Fruit fly (Drosophila melanogaster): ENCODE data around the gene Flo2.
A peak's percentile ranks its signal among the peaks of the same experiment; 100 is the strongest.

Gene Flo2

dm6 chrX:14839047-14839446 is at the start of gene Flo2, which contains the start of gene CG32590 (continued):
- TF ChIP-seq pfk (GFP tag; optimal IDR thresholded peaks at IDR 0.05) (no peak), CG31388 (GFP tag; optimal IDR thresholded peaks at IDR 0.05) (no peak), repo (GFP tag; optimal IDR thresholded peaks at IDR 0.05) (peak; percentile 63), CG2202 (tag; optimal IDR thresholded peaks at IDR 0.05) (peak; percentile 6), CG16863 (GFP tag; optimal IDR thresholded peaks at IDR 0.05) (peak; percentile 44), CG1233 (GFP tag; optimal IDR thresholded peaks at IDR 0.05) (peak; percentile 42), phol (tag; optimal IDR thresholded peaks at IDR 0.05) (peak; percentile 75), klu (GFP tag; IDR thresholded peaks at IDR 0.05) (peak; percentile 63; the same call in 1 of the 2 replicates), Chrac-16 (GFP tag; optimal IDR thresholded peaks at IDR 0.05) (peak; percentile 81), CG31224 (GFP tag; IDR thresholded peaks at IDR 0.05) (peak; percentile 70), CG1832 (GFP tag; optimal IDR thresholded peaks at IDR 0.05) (no peak), CG32532 (GFP tag; IDR thresholded peaks at IDR 0.05) (peak; percentile 90), CG9609 (GFP tag; optimal IDR thresholded peaks at IDR 0.05) (peak; percentile 64), zf30C (GFP tag; optimal IDR thresholded peaks at IDR 0.05) (no peak), seq (GFP tag; IDR thresholded peaks at IDR 0.05) (peak; percentile 69), CG15073 (GFP tag; optimal IDR thresholded peaks at IDR 0.05) (no peak), D19B (GFP tag; optimal IDR thresholded peaks at IDR 0.05) (no peak), crol (GFP tag; IDR thresholded peaks at IDR 0.05) (no peak), Ravus (GFP tag; IDR thresholded peaks at IDR 0.05) (peak; percentile 21), pros (GFP tag; optimal IDR thresholded peaks at IDR 0.05) (no peak), bab2 (GFP tag; optimal IDR thresholded peaks at IDR 0.05) (peak; percentile 54), TFAM (GFP tag; optimal IDR thresholded peaks at IDR 0.05) (no peak), Kr (GFP tag; optimal IDR thresholded peaks at IDR 0.05) (no peak), dati (GFP tag; IDR thresholded peaks at IDR 0.05) (no peak), CG17186 (GFP tag; optimal IDR thresholded peaks at IDR 0.05) (peak; percentile 12), CHES-1-like (GFP tag; optimal IDR thresholded peaks at IDR 0.05) (peak; percentile 77), Fer3 (tag; optimal IDR thresholded peaks at IDR 0.05) (peak; percentile 69), Bdp1 (GFP tag; optimal IDR thresholded peaks at IDR 0.05) (peak; percentile 65), E2f1 (GFP tag; IDR thresholded peaks at IDR 0.05) (peak; percentile 76), CG2712 (tag; optimal IDR thresholded peaks at IDR 0.05) (peak; percentile 80), HHEX (GFP tag; optimal IDR thresholded peaks at IDR 0.05) (peak; percentile 57), CG32767 (GFP tag; IDR thresholded peaks at IDR 0.05) (peak; percentile 63; the same call in 1 of the 2 replicates), Fer1 (GFP tag; optimal IDR thresholded peaks at IDR 0.05) (peak; percentile 42), Sry-β (GFP tag; optimal IDR thresholded peaks at IDR 0.05) (no peak), sr (GFP tag; IDR thresholded peaks at IDR 0.05) (no peak), Jarid2 (GFP tag; optimal IDR thresholded peaks at IDR 0.05) (no peak), Hr78 (GFP tag; optimal IDR thresholded peaks at IDR 0.05) (no peak), CG3995 (GFP tag; optimal IDR thresholded peaks at IDR 0.05) (peak; percentile 3), peb (GFP tag; IDR thresholded peaks at IDR 0.05) (peak; percentile 30; the same call in 1 of the 2 replicates), CG11723 (GFP tag; optimal IDR thresholded peaks at IDR 0.05) (no peak), vfl (GFP tag; optimal IDR thresholded peaks at IDR 0.05) (peak; percentile 64), CG5953 (GFP tag; IDR thresholded peaks at IDR 0.05) (peak; percentile 41; the same call in 1 of the 2 replicates), nmo (GFP tag; optimal IDR thresholded peaks at IDR 0.05) (peak; percentile 79), YL-1 (GFP tag; optimal IDR thresholded peaks at IDR 0.05) (no peak), CG6654 (GFP tag; optimal IDR thresholded peaks at IDR 0.05) (no peak), gsb-n (tag; optimal IDR thresholded peaks at IDR 0.05) (peak; percentile 44), caup (GFP tag; optimal IDR thresholded peaks at IDR 0.05; ENCODE audit: severe bottlenecking) (peak; percentile 48), CG9437 (GFP tag; optimal IDR thresholded peaks at IDR 0.05) (no peak), Atf6 (GFP tag; IDR thresholded peaks at IDR 0.05) (peak; percentile 83), CG9932 (GFP tag; IDR thresholded peaks at IDR 0.05) (peak; percentile 93), maf-S (GFP tag; optimal IDR thresholded peaks at IDR 0.05) (peak; percentile 72)
